Worm (Caenorhabditis elegans) whole organism, L3 larva: ENCODE measurements around the gene ints-5.

ENCODE experiments used
- ceh-82 ChIP-seq: fragments of 150-350 bp; optimal IDR thresholded peaks from 2 replicates; lab custom pipeline; 2014; ENCODE audit warnings: missing biosample characterization, missing genetic modification characterization
- elt-2 ChIP-seq: sonication (generic microtip); optimal IDR thresholded peaks from 2 replicates; lab custom pipeline; 2016; ENCODE audit warnings: missing genetic modification reagents, mild to moderate bottlenecking, missing genetic modification characterization, missing compliant biosample characterization
- fkh-10 ChIP-seq: sonication (generic microtip); optimal IDR thresholded peaks from 2 replicates; lab custom pipeline; 2017; ENCODE audit warnings: missing biosample characterization, missing genetic modification reagents, missing genetic modification characterization
- nhr-11 ChIP-seq: fragments of 150-350 bp; optimal IDR thresholded peaks from 2 replicates; lab custom pipeline; 2014; ENCODE audit warnings: missing biosample characterization, missing genetic modification characterization
- nhr-12 ChIP-seq: fragments of 150-350 bp; optimal IDR thresholded peaks from 2 replicates; lab custom pipeline; 2014; ENCODE audit warnings: missing biosample characterization, missing genetic modification characterization
- nhr-67 ChIP-seq: fragments of 150-350 bp; optimal IDR thresholded peaks from 2 replicates; lab custom pipeline; 2014; ENCODE audit warnings: missing biosample characterization, missing genetic modification characterization
- nhr-76 ChIP-seq: fragments of 150-350 bp; sonication (generic microtip); optimal IDR thresholded peaks from 5 replicates; lab custom pipeline; 2014; ENCODE audit warnings: missing biosample characterization, missing genetic modification characterization
- nhr-77 ChIP-seq: fragments of 150-350 bp; optimal IDR thresholded peaks from 2 replicates; lab custom pipeline; 2014; ENCODE audit warnings: missing biosample characterization, missing genetic modification characterization
- pha-4 ChIP-seq: fragments of 150-350 bp; optimal IDR thresholded peaks from 2 replicates; lab custom pipeline; 2014; ENCODE audit warnings: missing biosample characterization, missing genetic modification reagents, missing genetic modification characterization
- pqm-1 ChIP-seq: fragments of 150-350 bp; optimal IDR thresholded peaks from 2 replicates; lab custom pipeline; 2017; ENCODE audit warnings: missing biosample characterization, missing genetic modification characterization, inconsistent platforms
- sea-2 ChIP-seq: fragments of 150-350 bp; sonication (generic microtip); optimal IDR thresholded peaks from 4 replicates; lab custom pipeline; 2014; ENCODE audit warnings: missing biosample characterization, missing genetic modification reagents, missing genetic modification characterization
- snpc-4 ChIP-seq: fragments of 150-350 bp; optimal IDR thresholded peaks from 2 replicates; lab custom pipeline; 2014; ENCODE audit warnings: missing biosample characterization, missing genetic modification characterization
- tbx-2 ChIP-seq: sonication (generic microtip); optimal IDR thresholded peaks from 2 replicates; lab custom pipeline; 2016; ENCODE audit warnings: mild to moderate bottlenecking, missing genetic modification characterization, missing compliant biosample characterization
- unc-62 ChIP-seq: fragments of 150-350 bp; sonication (generic microtip); optimal IDR thresholded peaks from 4 replicates; lab custom pipeline; 2014; ENCODE audit warnings: missing biosample characterization, missing genetic modification reagents, missing genetic modification characterization

DNA sequence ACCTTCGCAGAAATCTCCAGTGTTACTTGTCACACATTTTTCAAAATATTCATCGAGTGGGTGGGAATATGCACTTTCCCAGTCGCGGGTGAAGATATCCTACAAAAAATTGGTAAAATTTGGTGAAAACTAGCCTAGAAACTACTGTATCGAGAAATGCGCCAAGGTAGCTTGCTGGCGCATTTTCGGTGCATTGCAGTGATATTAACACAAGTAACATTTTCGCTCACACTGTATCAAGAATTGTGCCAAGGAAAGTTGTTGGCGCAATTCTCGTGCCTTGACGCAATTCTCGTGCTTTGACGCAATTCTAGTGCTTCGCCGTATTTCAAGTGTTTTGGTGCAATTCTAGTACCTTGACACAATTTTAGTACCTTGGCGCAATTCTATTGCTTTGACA, 39.4 kb downstream of the ints-5 start:
- no peak for TF ChIP-seq nhr-67
- TF ChIP-seq nhr-77 (tag; lab: Kevin White, UChicago) = no peak
- no peak for TF ChIP-seq ceh-82 (tag; lab: Kevin White, UChicago)
- TF ChIP-seq nhr-11 (tag; lab: Kevin White, UChicago) = no peak
- TF ChIP-seq nhr-12 (tag; lab: Kevin White, UChicago) = no peak
- TF ChIP-seq unc-62 = no peak
- no peak for TF ChIP-seq snpc-4 (tag; lab: Kevin White, UChicago)
- no peak for TF ChIP-seq elt-2 (tag; lab: Kevin White, UChicago)
- TF ChIP-seq nhr-76 (tag; lab: Kevin White, UChicago) = no peak
- TF ChIP-seq pha-4 (tag; lab: Kevin White, UChicago) = no peak
- no peak for TF ChIP-seq fkh-10 (GFP tag; lab: Kevin White, UChicago)
- TF ChIP-seq sea-2 (GFP tag; lab: Kevin White, UChicago) = no peak
- TF ChIP-seq tbx-2 (tag; lab: Kevin White, UChicago) = no peak
- no peak for TF ChIP-seq pqm-1 (tag; lab: Kevin White, UChicago)
